Worm (Caenorhabditis elegans) whole organism, L4 larva: Measurements from ENCODE around the gene C47A10.12.

ENCODE experiments used
- F26F4.8 ChIP-seq: fragments of 200-800 bp; sonication (Bioruptor generic); conservative IDR thresholded peaks from 2 replicates; pipeline ENCODE4 v1.3.6; 2022; ENCODE audit warnings: missing genetic modification characterization, missing compliant biosample characterization
- Y48G9A.11 ChIP-seq: fragments of 200-800 bp; sonication (Bioruptor generic); IDR thresholded peaks from 2 replicates; pipeline ENCODE4 v1.3.6; 2022; ENCODE audit warnings: missing genetic modification reagents, missing genetic modification characterization, missing compliant biosample characterization
- ceh-44 ChIP-seq: fragments of 200-800 bp; sonication (Bioruptor generic); IDR thresholded peaks from 2 replicates; pipeline ENCODE4 v1.3.6; 2022; ENCODE audit warnings: missing genetic modification reagents, missing genetic modification characterization, missing compliant biosample characterization
- egl-27 ChIP-seq: sonication (generic microtip); optimal IDR thresholded peaks from 3 replicates; lab custom pipeline; 2017; ENCODE audit warnings: missing biosample characterization, missing genetic modification reagents, missing genetic modification characterization
- fkh-10 ChIP-seq: fragments of 150-350 bp; optimal IDR thresholded peaks from 2 replicates; lab custom pipeline; 2014; ENCODE audit warnings: missing biosample characterization, missing genetic modification reagents, missing genetic modification characterization
- gei-8 ChIP-seq: fragments of 200-800 bp; sonication (Bioruptor generic); optimal IDR thresholded peaks from 2 replicates; lab custom pipeline; 2018; ENCODE audit warnings: mild to moderate bottlenecking, missing genetic modification characterization, missing compliant biosample characterization
- lin-1 ChIP-seq: fragments of 200-800 bp; sonication (Bioruptor generic); IDR thresholded peaks from 2 replicates; pipeline ENCODE4 v1.3.6; 2022; ENCODE audit warnings: missing genetic modification reagents, missing genetic modification characterization, missing compliant biosample characterization
- pha-4 ChIP-seq, 2 experiments: fragments of 150-350 bp in 1 of 2; fragments of 200-800 bp in 1 of 2; sonication (Bioruptor generic) in 1 of 2; IDR thresholded peaks in 1 of 2; optimal IDR thresholded peaks in 1 of 2; 2 replicates each; pipeline versions ENCODE4 v1.3.6 to Lab custom; 2014 to 2022; ENCODE audit warnings: missing genetic modification characterization in 2 of 2, missing genetic modification reagents in 2 of 2, missing biosample characterization in 1 of 2, missing compliant biosample characterization in 1 of 2
- snpc-4 ChIP-seq: fragments of 150-350 bp; optimal IDR thresholded peaks from 2 replicates; lab custom pipeline; 2014; ENCODE audit warnings: missing biosample characterization, missing genetic modification characterization
- spr-1 ChIP-seq: sonication (generic microtip); optimal IDR thresholded peaks from 2 replicates; lab custom pipeline; 2016; ENCODE audit warnings: mild to moderate bottlenecking, missing genetic modification characterization, missing compliant biosample characterization
- unc-62 ChIP-seq, 3 experiments: fragments of 150-350 bp in 1 of 3; sonication (generic microtip); optimal IDR thresholded peaks in 2 of 3; peaks in 1 of 3; 1 replicate in 1 of 3; 2 replicates in 2 of 3; lab custom pipeline; 2014 to 2017; ENCODE audit warnings: missing biosample characterization in 3 of 3, missing genetic modification characterization in 3 of 3, missing genetic modification reagents in 3 of 3, missing genotype in 1 of 3
- zag-1 ChIP-seq: fragments of 150-350 bp; optimal IDR thresholded peaks from 2 replicates; lab custom pipeline; 2014; ENCODE audit warnings: missing biosample characterization, missing genetic modification characterization

ce11 chrV:17728757-17729156 is 49.0 kb upstream of the C47A10.12 start:
- TF ChIP-seq gei-8 (GFP tag; lab: Kevin White, UChicago) (no peak), Y48G9A.11 (GFP tag; lab: Robert Waterston, UW) (no peak), ceh-44 (GFP tag; lab: Robert Waterston, UW) (no peak), spr-1 (no peak), lin-1 (GFP tag; lab: Robert Waterston, UW) (no peak), snpc-4 (no peak), unc-62 (GFP tag; optimal IDR thresholded peaks at IDR 0.05 in 1 of 2; lab: Kevin White, UChicago) (peak in 1 of 2 experiments; percentile 96), unc-62 (tag; optimal IDR thresholded peaks at IDR 0.05; lab: Kevin White, UChicago) (no peak), F26F4.8 (GFP tag; lab: Robert Waterston, UW) (no peak), fkh-10 (GFP tag; lab: Kevin White, UChicago) (no peak), zag-1 (tag; lab: Kevin White, UChicago) (no peak), egl-27 (no peak), pha-4 (GFP tag; IDR thresholded peaks at IDR 0.05; lab: Robert Waterston, UW) (no peak), pha-4 (tag; optimal IDR thresholded peaks at IDR 0.05; lab: Kevin White, UChicago) (no peak)
